Fruit fly (Drosophila melanogaster) whole organism, pupa: ENCODE results near the gene CG32564.

Experiments used
- CG14655 ChIP-seq: fragments of 200-800 bp; sonication (Bioruptor generic); optimal IDR thresholded peaks from 3 replicates; lab custom pipeline; 2017; ENCODE audit warnings: mild to moderate bottlenecking, missing biosample characterization, missing genetic modification reagents, missing genetic modification characterization
- CG4496 ChIP-seq: fragments of 200-800 bp; sonication (Bioruptor generic); IDR thresholded peaks from 3 replicates; pipeline ENCODE4 v1.3.6; 2022; ENCODE audit warnings: missing biosample characterization, missing genetic modification characterization
- CG8301 ChIP-seq: fragments of 200-800 bp; sonication (Bioruptor generic); optimal IDR thresholded peaks from 2 replicates; lab custom pipeline; 2018; ENCODE audit warnings: missing biosample characterization, mild to moderate bottlenecking, missing genetic modification characterization
- D1 ChIP-seq: fragments of 200-800 bp; sonication (Bioruptor generic); optimal IDR thresholded peaks from 2 replicates; lab custom pipeline; 2018; ENCODE audit warnings: missing biosample characterization, mild to moderate bottlenecking, missing genetic modification characterization, moderate library complexity

dm6 chrX:17226681-17227019 lies 20.4 kb downstream of the CG32564 start, which contains the start of gene CG10598:
- TF ChIP-seq D1 (tag; lab: Kevin White, UChicago), result no peak
- no peak for TF ChIP-seq CG4496 (GFP tag; lab: Robert Waterston, UW)
- no peak for TF ChIP-seq CG8301 (tag; lab: Kevin White, UChicago)
- TF ChIP-seq CG14655 (GFP tag; lab: Kevin White, UChicago), result no peak
